Worm (Caenorhabditis elegans) whole organism, L4/young adult: ENCODE data around the gene T08H10.3.
"Not testable (repeated sequence)": the region's sequence is repeated elsewhere in the genome, so short reads cannot be mapped to it uniquely, and the experiment has no call there.

Source experiments
- W03F9.2 ChIP-seq: fragments of 150-350 bp; optimal IDR thresholded peaks from 2 replicates; lab custom pipeline; 2014; ENCODE audit warnings: missing biosample characterization, missing genetic modification characterization
- dao-5 ChIP-seq: sonication (generic microtip); optimal IDR thresholded peaks from 2 replicates; lab custom pipeline; 2016; ENCODE audit warnings: missing genotype, missing genetic modification characterization, moderate library complexity, missing compliant biosample characterization
- him-1 ChIP-seq: sonication (generic microtip); optimal IDR thresholded peaks from 2 replicates; lab custom pipeline; 2016; ENCODE audit warnings: missing genotype, missing genetic modification reagents, missing genetic modification characterization, missing compliant biosample characterization

Gene T08H10.3

DNA sequence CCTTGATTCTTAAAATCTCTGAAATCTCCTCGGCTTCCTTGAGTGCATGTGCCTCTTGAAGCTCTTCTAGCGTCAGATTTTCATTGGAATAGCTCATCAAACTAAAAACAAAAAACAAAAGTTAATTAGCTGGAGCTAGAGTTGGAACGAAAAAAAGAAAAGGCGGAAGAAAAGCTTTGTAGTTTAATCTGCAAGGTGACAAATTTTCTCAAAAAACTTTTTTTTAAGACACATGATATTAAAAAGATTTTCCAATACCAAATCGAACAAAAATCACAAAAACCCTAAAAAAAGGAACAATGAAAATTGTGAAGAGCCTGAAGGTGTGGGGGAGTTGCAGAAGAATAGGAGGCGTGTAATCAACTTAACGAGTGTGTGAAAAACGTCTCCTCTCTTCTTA lies 16.5 kb upstream of the T08H10.3 start, which contains the start of gene gnrr-5:
gnrr-5 (minus strand) TSS at position 101 of the 400 bp plus-strand sequence.
- TF ChIP-seq dao-5 (tag; lab: Kevin White, UChicago) (no peak), him-1 (tag; lab: Kevin White, UChicago) (no peak), W03F9.2 (tag; lab: Kevin White, UChicago) (no peak)

DNA sequence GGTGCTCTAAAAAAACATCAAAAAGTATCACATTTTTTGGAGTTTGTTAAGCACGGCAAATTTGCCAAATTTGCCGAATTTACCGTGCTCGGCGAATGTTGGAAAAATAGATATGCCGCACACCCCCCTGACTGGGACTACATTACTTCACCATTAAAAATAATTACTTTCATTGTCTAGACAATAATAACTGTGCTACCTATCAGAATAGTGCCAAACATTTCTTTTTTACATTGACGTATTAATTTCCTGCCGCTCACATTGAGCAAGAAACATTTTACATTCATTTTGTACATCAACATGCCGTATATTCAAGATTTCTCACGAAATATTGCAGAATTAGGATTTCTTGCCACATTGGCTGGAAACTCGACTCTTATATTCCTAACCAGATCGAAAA lies 3.4 kb downstream of the T08H10.3 start, which contains the start of gene str-35:
str-35 (plus strand) TSS at position 301 of the 400 bp plus-strand sequence.
- TF ChIP-seq him-1, W03F9.2, dao-5 (tag; lab: Kevin White, UChicago): not testable (repeated sequence)

DNA sequence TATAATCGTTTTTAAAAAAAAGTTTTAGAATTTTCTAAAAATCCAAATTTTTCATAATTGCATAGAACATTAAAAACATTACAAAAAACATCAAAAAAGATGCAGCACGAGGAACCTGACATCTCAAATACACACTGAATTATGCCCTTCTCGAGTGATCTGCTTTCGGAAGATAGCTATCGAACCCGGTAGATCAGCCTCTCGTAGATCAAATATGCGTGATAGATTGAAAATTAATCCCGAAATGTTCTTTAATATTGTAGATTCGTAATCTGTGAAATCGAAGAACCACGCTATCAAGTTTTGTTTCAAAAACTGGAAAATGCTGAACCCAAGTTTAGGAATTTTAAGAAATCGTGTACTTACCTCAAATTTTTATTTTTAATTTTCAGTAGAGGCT lies 10.7 kb downstream of the T08H10.3 start:
- TF ChIP-seq him-1 (tag; lab: Kevin White, UChicago), result no peak
- TF ChIP-seq dao-5 (tag; lab: Kevin White, UChicago), result no peak
- no peak for TF ChIP-seq W03F9.2 (tag; lab: Kevin White, UChicago)

DNA sequence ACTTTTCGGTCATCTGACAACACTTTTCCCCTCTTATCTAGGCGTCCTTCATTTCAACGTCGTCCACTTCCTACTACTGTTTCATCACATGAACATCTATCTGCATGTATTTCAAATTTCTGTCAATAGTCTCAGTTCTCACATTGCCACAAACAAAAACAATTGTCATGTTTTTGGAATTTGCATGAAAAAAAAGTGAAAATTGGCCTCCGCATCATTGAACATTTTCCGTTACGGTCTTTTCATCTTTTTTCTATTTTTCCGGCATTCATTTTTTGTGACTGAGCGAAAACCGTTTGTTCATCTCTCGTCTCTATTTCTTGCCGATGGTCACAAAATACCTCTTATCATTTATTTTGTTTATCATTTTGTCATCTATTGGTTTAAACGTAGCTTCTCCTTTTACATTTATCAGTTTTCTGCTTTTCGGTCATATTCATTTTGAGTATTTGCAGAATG lies 11.9 kb downstream of the T08H10.3 start, which contains the start of gene exc-15:
exc-15 (plus strand) TSS at position 411 of the 459 bp plus-strand sequence.
- TF ChIP-seq W03F9.2 (tag; lab: Kevin White, UChicago) (no peak), him-1 (tag; lab: Kevin White, UChicago) (no peak), dao-5 (tag; lab: Kevin White, UChicago) (no peak)

DNA sequence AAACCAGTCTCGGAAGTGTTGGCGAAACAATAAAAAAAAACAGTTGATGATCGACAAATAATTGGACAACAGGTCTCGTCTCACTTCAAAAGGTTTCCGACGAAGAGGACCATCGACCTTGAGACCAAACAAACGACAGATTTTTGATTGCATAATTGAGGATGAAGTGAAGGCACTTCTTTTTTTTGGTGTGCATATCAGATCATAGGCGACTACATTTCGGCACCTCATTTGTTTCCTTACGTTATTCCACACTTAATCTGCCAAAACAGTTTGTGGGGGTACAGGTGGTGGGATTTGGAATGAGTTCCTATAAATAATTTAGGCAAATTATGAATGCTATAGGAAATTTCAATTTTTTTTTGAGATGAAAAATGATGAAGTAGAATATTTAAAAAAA lies 15.5 kb downstream of the T08H10.3 start:
- no peak for TF ChIP-seq him-1 (tag; lab: Kevin White, UChicago)
- TF ChIP-seq dao-5 (tag; lab: Kevin White, UChicago), result no peak
- TF ChIP-seq W03F9.2 (tag; lab: Kevin White, UChicago), result no peak

DNA sequence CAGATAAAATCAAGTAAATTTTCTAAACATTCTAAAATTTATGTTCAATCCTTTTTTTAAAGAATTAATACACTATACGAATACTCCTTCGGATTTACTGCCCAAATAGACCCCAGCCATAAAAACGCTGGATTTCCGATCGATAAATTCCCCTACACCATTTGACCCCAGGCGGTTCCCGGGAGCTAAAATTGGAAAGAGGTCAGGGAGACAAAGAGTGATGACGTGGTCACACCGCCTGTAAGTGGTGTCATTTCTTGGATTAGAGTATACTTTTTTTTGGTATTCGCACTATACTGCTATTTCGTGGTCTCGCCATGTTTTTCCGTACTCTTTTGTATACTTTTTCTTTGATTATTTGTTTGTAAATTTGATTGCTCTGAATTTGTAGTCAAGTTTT lies 16.7 kb downstream of the T08H10.3 start:
- TF ChIP-seq W03F9.2 (tag; lab: Kevin White, UChicago) (no peak), dao-5 (tag; lab: Kevin White, UChicago) (no peak), him-1 (tag; lab: Kevin White, UChicago) (no peak)

DNA sequence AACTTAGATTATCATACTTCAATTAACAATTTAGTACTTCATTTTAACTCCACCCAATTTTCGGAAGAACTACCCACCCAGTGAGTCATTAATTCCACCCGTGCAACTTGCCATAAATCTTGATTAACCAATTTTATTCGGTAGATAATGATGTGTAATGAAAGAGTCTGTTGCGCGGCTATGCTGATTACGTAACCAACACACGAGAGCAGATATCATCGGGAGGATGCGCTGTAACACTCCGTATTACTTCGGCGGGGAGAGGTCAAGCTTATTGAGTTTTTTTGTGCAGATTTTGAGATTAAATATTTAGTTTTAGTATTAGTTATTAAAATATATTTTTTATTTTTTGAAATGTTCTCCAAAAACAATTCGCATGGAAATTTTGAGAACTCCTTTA lies 17.8 kb downstream of the T08H10.3 start:
- no peak for TF ChIP-seq dao-5 (tag; lab: Kevin White, UChicago)

DNA sequence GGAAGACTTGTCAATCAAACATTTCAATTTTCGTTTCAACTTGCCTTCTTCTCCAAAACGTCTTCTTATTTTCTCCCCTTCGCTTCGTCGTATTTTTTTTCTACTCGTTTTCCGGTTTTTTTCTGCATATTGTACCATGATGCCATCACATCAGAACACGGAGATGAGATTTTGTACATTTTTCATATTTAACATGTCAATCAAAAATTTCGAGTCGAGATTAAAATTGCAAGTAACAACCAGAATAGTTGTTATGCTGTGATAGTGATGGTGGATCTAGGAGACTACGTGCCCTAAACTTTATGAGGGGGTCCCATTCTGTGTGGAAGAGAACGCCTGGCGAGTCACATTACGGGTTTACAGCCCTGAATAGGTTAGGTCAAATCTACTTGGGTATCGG lies 18.7 kb downstream of the T08H10.3 start:
- no peak for TF ChIP-seq dao-5 (tag; lab: Kevin White, UChicago)
- no peak for TF ChIP-seq W03F9.2 (tag; lab: Kevin White, UChicago)
- TF ChIP-seq him-1 (tag; lab: Kevin White, UChicago), result no peak

DNA sequence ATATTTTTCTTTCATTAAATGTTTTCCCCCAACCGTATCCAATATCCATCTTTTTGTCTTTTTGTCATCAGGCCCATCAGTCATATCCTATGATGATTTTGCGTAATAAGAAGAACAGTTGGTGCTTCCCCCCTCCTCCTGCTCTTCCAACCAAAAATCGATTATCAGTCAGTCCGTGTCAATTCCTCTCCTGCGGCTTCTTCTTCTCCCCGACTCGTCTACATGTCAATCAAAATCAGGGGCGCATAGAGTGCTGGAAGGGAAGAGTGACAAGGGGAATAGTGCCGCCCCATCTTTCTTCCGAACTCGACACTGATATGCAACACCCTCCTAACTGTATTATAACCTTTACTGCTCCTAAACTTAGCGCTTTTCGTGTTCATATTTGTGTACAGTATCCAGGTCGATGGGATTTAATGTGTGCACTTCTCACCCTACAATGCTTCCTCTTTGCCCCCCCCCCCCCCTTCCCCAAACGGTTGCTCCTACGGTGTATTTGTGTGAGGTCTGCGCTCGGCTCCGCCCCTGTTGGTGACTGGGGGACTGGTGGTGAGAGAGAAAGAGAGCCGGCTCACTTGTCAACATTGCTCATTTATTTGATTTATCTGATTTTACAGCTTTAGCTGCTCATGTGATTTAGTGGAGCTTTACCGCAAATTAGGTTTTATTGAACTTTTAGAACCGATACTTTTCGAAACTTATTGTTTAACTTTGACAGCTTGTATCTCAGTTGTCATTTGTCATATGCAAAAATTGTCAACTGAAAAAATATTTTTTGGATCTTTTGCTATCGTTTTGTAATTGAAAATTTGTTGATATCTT lies 20.3 kb downstream of the T08H10.3 start:
- TF ChIP-seq dao-5 (tag; lab: Kevin White, UChicago), result no peak
- no peak for TF ChIP-seq him-1 (tag; lab: Kevin White, UChicago)
- TF ChIP-seq W03F9.2 (tag; lab: Kevin White, UChicago), result no peak

DNA sequence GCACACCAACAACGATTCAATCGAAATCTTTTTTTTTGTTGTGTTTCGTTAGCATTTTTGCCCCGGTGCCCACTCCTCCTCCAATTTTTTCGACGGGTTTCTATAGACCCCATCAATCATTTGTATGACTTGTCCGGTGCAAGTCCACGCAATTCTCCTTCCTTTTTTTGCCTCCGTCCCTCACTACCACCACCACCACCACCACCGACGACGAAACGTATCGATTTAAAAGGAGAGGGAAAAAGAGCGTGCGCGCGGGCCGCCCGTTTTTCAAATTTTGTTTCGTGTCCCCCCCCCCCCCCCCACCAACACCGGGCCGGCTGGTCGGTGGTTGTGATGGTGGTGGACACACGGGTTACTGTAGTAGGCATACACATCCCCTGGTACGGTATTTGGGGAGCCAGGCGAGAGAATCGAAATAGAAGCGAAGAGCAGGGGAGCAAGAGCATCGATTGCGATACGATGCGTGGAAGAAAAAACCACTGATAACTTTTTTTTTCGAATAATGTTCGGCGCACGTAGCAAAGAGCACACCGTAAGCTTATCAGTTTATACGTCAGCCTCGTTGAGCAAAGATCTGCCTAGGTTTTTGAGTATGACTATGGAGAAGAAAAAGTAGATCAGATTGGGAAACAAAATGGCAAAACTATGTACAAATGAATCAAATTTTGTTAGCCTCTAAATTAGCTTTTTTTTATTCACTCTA lies 24.1 kb downstream of the T08H10.3 start:
- TF ChIP-seq W03F9.2 (tag; lab: Kevin White, UChicago) (no peak), him-1 (tag; lab: Kevin White, UChicago) (no peak), dao-5 (tag; lab: Kevin White, UChicago) (no peak)

DNA sequence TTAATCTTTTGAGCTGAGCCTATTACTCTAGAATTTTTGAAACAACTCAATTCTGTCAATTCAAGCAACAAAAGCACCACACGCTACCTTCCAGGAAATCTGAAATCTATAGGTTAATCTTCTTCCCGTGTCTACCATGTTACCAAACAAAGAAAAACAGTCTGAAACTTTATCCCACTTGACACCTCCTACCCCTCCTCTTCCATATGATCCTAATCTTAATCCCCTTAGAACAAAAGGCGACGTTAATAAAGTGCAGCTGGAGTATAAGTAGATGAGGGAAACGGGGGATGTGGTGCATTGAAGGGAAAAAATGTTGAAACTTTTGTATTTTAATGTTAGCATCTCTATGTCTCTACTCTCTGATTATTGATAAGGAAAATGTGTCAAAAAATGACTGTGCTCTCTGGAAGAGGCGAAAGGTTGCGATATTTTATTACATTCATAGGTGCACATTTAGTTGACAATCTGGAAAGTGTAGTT lies 25.0 kb downstream of the T08H10.3 start:
- TF ChIP-seq W03F9.2 (tag; lab: Kevin White, UChicago), result no peak
- no peak for TF ChIP-seq him-1 (tag; lab: Kevin White, UChicago)
- TF ChIP-seq dao-5 (tag; lab: Kevin White, UChicago), result no peak

DNA sequence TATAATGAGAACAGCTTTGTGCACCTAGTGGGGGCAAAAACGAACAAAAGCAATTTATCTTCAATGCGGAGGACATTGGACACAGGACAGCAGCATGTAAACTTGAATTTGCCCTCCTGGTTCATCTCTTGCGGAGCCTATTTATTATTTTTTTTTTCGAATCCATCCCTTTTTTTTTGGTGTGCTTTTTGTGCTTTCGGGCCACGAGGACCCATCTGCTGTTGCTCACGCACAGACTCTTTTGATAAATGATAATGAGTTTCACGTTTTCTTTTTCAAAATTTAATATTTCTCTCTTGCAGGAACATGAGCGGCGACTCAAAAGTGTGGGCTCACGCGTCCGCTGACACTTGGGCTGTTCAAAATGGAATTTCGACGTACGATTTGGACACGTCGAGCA lies 26.0 kb downstream of the T08H10.3 start, which contains the start of gene unc-62:
unc-62 (plus strand) TSS at position 301 of the 400 bp plus-strand sequence.
- TF ChIP-seq W03F9.2 (tag; lab: Kevin White, UChicago) (no peak), him-1 (tag; lab: Kevin White, UChicago) (no peak), dao-5 (tag; lab: Kevin White, UChicago) (no peak)
